Worm (Caenorhabditis elegans) whole organism, early embryonic: ENCODE data around the gene srd-46.

Experiments
- F13C5.2 ChIP-seq: sonication (generic microtip); optimal IDR thresholded peaks from 2 replicates; lab custom pipeline; 2017; ENCODE audit warnings: mild to moderate bottlenecking, missing genetic modification characterization, inconsistent platforms, missing compliant biosample characterization
- aly-1 ChIP-seq: sonication (generic microtip); optimal IDR thresholded peaks from 2 replicates; lab custom pipeline; 2016; ENCODE audit warnings: missing genetic modification characterization, missing compliant biosample characterization
- ama-1 ChIP-seq: fragments of 150-350 bp; optimal IDR thresholded peaks from 2 replicates; lab custom pipeline; 2014
- ceh-13 ChIP-seq: fragments of 200-800 bp; sonication (Bioruptor generic); optimal IDR thresholded peaks from 2 replicates; lab custom pipeline; 2018; ENCODE audit warnings: mild to moderate bottlenecking, missing genetic modification characterization, missing compliant biosample characterization
- ceh-36 ChIP-seq: sonication (generic microtip); optimal IDR thresholded peaks from 2 replicates; lab custom pipeline; 2016; ENCODE audit warnings: missing genetic modification characterization, inconsistent platforms, missing compliant biosample characterization
- ets-7 ChIP-seq: sonication (generic microtip); optimal IDR thresholded peaks from 2 replicates; lab custom pipeline; 2016; ENCODE audit warnings: missing genotype, missing genetic modification characterization, missing compliant biosample characterization
- flt-1 ChIP-seq: fragments of 200-800 bp; sonication (Bioruptor generic); IDR thresholded peaks from 2 replicates; pipeline ENCODE4 v1.3.6; 2022; ENCODE audit warnings: missing genetic modification characterization, missing compliant biosample characterization
- hmg-4 ChIP-seq: fragments of 200-800 bp; sonication (Bioruptor generic); optimal IDR thresholded peaks from 2 replicates; lab custom pipeline; 2018; ENCODE audit warnings: mild to moderate bottlenecking, missing genetic modification characterization, missing compliant biosample characterization
- pes-1 ChIP-seq: fragments of 200-800 bp; sonication (Bioruptor generic); IDR thresholded peaks from 2 replicates; pipeline ENCODE4 v1.3.6; 2022; ENCODE audit warnings: missing genetic modification reagents, missing genetic modification characterization, missing compliant biosample characterization
- scrt-1 ChIP-seq: fragments of 200-800 bp; sonication (Bioruptor generic); IDR thresholded peaks from 2 replicates; pipeline ENCODE4 v1.3.6; 2022; ENCODE audit warnings: missing genetic modification characterization, missing compliant biosample characterization
- sea-1 ChIP-seq: fragments of 200-800 bp; sonication (Bioruptor generic); conservative IDR thresholded peaks from 2 replicates; pipeline ENCODE4 v1.3.6; 2022; ENCODE audit warnings: missing genetic modification characterization, missing compliant biosample characterization
- tbx-11 ChIP-seq: fragments of 200-800 bp; sonication (Bioruptor generic); IDR thresholded peaks from 2 replicates; pipeline ENCODE4 v1.3.6; 2022; ENCODE audit warnings: missing genetic modification characterization, missing compliant biosample characterization
- tbx-37 ChIP-seq: fragments of 200-800 bp; sonication (Bioruptor generic); conservative IDR thresholded peaks from 2 replicates; pipeline ENCODE4 v1.3.6; 2022; ENCODE audit warnings: missing genetic modification reagents, missing genetic modification characterization, missing compliant biosample characterization
- tra-4 ChIP-seq: sonication (generic microtip); optimal IDR thresholded peaks from 2 replicates; lab custom pipeline; 2017; ENCODE audit warnings: missing genetic modification characterization, missing compliant biosample characterization

DNA sequence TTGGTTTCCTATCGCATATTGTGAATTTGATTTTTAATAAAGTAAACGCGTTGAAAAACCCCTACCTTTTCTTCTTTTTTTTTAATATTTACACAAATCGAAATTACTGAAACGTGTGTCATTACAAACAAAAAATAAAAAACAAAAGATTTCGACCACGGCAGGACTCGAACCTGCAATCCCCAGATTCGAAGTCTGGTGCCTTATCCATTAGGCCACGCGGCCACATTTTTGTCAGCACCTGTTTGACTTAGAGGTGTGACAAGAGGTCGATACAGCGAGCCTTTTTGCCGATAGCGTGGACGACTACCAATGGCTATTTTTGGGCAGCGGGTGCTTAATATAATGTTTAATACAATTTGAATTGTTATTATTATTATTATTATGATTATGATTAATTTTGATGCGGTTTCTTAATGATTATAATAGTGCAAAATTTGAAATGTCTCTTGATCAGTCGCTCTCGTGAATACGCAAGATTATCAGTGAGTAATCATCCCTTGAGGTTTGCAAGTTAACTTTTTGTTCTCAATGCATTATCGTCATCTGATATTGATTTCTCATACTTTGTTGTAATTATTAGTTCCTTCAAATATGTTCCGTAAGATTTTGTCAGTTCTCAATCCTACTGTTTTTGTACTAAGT is 6.1 kb downstream of the srd-46 start, which contains the start of gene srd-44:
- peak; percentile 61 for TF ChIP-seq tbx-11 (GFP tag; lab: Robert Waterston, UW)
- TF ChIP-seq ama-1 (lab: Kevin White, UChicago), result no peak
- peak; percentile 52 for TF ChIP-seq F13C5.2 (tag; lab: Kevin White, UChicago)
- no peak for TF ChIP-seq aly-1
- 0 out of 2 replicates have a peak, but pooled peaks have one; percentile 47 for TF ChIP-seq tbx-37 (GFP tag; lab: Robert Waterston, UW)
- no peak; the same call in none of the 2 replicates for TF ChIP-seq flt-1
- TF ChIP-seq ceh-36 (tag; lab: Kevin White, UChicago), result no peak
- TF ChIP-seq sea-1 (GFP tag; lab: Robert Waterston, UW), result no peak
- TF ChIP-seq ets-7 (tag; lab: Kevin White, UChicago), result no peak
- no peak; the same call in 1 of the 2 replicates for TF ChIP-seq pes-1
- peak; percentile 57 for TF ChIP-seq ceh-13 (GFP tag; lab: Kevin White, UChicago)
- TF ChIP-seq hmg-4 (GFP tag; lab: Kevin White, UChicago), result no peak
- TF ChIP-seq tra-4 (tag; lab: Kevin White, UChicago), result no peak
- TF ChIP-seq scrt-1 (GFP tag; lab: Robert Waterston, UW), result 0 out of 2 replicates have a peak, but pooled peaks have one; percentile 70
